Worm (Caenorhabditis elegans) whole organism, mixed stage, embryonic: ENCODE results near the gene elo-5.

Experiments
- ceh-83 ChIP-seq: fragments of 200-800 bp; sonication (Bioruptor generic); optimal IDR thresholded peaks from 2 replicates; lab custom pipeline; 2018; ENCODE audit warnings: mild to moderate bottlenecking, missing genetic modification characterization, missing compliant biosample characterization
- elt-1 ChIP-seq: sonication (generic microtip); optimal IDR thresholded peaks from 2 replicates; lab custom pipeline; 2017; ENCODE audit warnings: missing genetic modification characterization, mild to moderate bottlenecking, missing compliant biosample characterization, antibody characterized with exemption, moderate library complexity, borderline replicate concordance; ENCODE audit not compliant: insufficient read depth
- elt-3 ChIP-seq: fragments of 150-350 bp; optimal IDR thresholded peaks from 2 replicates; lab custom pipeline; 2014; ENCODE audit warnings: missing biosample characterization, missing genetic modification characterization
- flh-1 ChIP-seq: fragments of 200-800 bp; sonication (Bioruptor generic); optimal IDR thresholded peaks from 2 replicates; lab custom pipeline; 2018; ENCODE audit warnings: mild to moderate bottlenecking, missing genetic modification characterization, moderate library complexity, missing compliant biosample characterization
- hlh-1 ChIP-seq: fragments of 150-350 bp; optimal IDR thresholded peaks from 2 replicates; lab custom pipeline; 2014; ENCODE audit warnings: missing biosample characterization, missing genetic modification reagents, missing genetic modification characterization
- nhr-237 ChIP-seq: fragments of 150-350 bp; optimal IDR thresholded peaks from 2 replicates; lab custom pipeline; 2014; ENCODE audit warnings: missing biosample characterization, missing genetic modification characterization
- nhr-28 ChIP-seq: fragments of 150-350 bp; optimal IDR thresholded peaks from 2 replicates; lab custom pipeline; 2014; ENCODE audit warnings: missing biosample characterization, missing genetic modification characterization
- pha-4 ChIP-seq: fragments of 150-350 bp; optimal IDR thresholded peaks from 2 replicates; lab custom pipeline; 2018; ENCODE audit warnings: missing biosample characterization, missing genetic modification reagents, missing genetic modification characterization
- snpc-4 ChIP-seq: fragments of 150-350 bp; optimal IDR thresholded peaks from 2 replicates; lab custom pipeline; 2014; ENCODE audit warnings: missing biosample characterization, missing genetic modification characterization
- sptf-1 ChIP-seq: sonication (generic microtip); optimal IDR thresholded peaks from 2 replicates; lab custom pipeline; 2017; ENCODE audit warnings: mild to moderate bottlenecking, missing genetic modification characterization, moderate library complexity, missing compliant biosample characterization
- unc-120 ChIP-seq: sonication (generic microtip); optimal IDR thresholded peaks from 2 replicates; lab custom pipeline; 2017; ENCODE audit warnings: missing genetic modification characterization, missing compliant biosample characterization; ENCODE audit not compliant: poor library complexity, severe bottlenecking
- unc-39 ChIP-seq: fragments of 150-350 bp; optimal IDR thresholded peaks from 2 replicates; lab custom pipeline; 2014; ENCODE audit warnings: missing biosample characterization, missing genetic modification characterization
- unc-62 ChIP-seq: fragments of 150-350 bp; optimal IDR thresholded peaks from 2 replicates; lab custom pipeline; 2014; ENCODE audit warnings: missing biosample characterization, missing genetic modification reagents, missing genetic modification characterization

DNA sequence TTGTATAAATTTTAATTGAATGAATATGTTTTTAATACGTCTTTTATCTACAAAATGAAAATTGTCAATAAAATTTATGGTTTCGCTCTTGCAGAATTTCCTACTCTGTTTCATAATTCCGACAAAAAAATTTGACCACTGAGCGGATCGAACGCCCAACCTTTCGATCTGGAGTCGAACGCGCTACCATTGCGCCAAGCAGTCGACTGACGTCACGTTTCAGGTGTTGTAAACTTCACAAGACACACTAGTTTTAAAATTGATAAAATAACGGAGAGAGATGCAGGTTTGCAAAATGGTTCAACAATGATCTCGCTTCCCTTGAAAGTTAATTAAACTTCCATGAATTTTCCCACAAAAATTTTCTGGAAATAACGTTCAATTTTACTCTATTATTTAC lies 32.7 kb downstream of the elo-5 start:
- TF ChIP-seq sptf-1 (tag; lab: Kevin White, UChicago) (no peak), nhr-237 (no peak), unc-39 (tag; lab: Kevin White, UChicago) (no peak), pha-4 (tag; lab: Kevin White, UChicago) (no peak), snpc-4 (tag; lab: Kevin White, UChicago) (no peak), nhr-28 (tag; lab: Kevin White, UChicago) (no peak), ceh-83 (GFP tag; lab: Kevin White, UChicago) (no peak), unc-120 (tag; lab: Kevin White, UChicago) (no peak), unc-62 (GFP tag; lab: Kevin White, UChicago) (no peak), hlh-1 (tag; lab: Kevin White, UChicago) (no peak), elt-1 (tag; lab: Kevin White, UChicago) (no peak), flh-1 (no peak), elt-3 (no peak)
